Worm (Caenorhabditis elegans): ENCODE results near the gene glr-7.

glr-7 gene

ce11 chrX:2422123-2422522, 2.4 kb upstream of the glr-7 start:
- TF ChIP-seq tbx-37 (GFP tag; conservative IDR thresholded peaks at IDR 0.05) (no peak), pes-1 (GFP tag; IDR thresholded peaks at IDR 0.05) (no peak), aly-1 (tag; optimal IDR thresholded peaks at IDR 0.05) (no peak), ceh-13 (GFP tag; optimal IDR thresholded peaks at IDR 0.05) (no peak), sea-1 (GFP tag; conservative IDR thresholded peaks at IDR 0.05) (no peak), scrt-1 (GFP tag; IDR thresholded peaks at IDR 0.05) (no peak), ets-7 (tag; optimal IDR thresholded peaks at IDR 0.05) (no peak), ceh-36 (tag; optimal IDR thresholded peaks at IDR 0.05) (no peak), F13C5.2 (tag; optimal IDR thresholded peaks at IDR 0.05) (no peak), hmbx-1 (tag; optimal IDR thresholded peaks at IDR 0.05) (no peak), B0310.2 (tag; optimal IDR thresholded peaks at IDR 0.05) (no peak), tra-4 (tag; optimal IDR thresholded peaks at IDR 0.05) (no peak)

- TF ChIP-seq sea-1 (GFP tag; conservative IDR thresholded peaks at IDR 0.05) (no peak), tbx-37 (GFP tag; conservative IDR thresholded peaks at IDR 0.05) (no peak), tra-4 (tag; optimal IDR thresholded peaks at IDR 0.05) (no peak), ets-7 (tag; optimal IDR thresholded peaks at IDR 0.05) (no peak), ceh-36 (tag; optimal IDR thresholded peaks at IDR 0.05) (no peak), ama-1 (optimal IDR thresholded peaks at IDR 0.05) (no peak), aly-1 (tag; optimal IDR thresholded peaks at IDR 0.05) (no peak), B0310.2 (tag; optimal IDR thresholded peaks at IDR 0.05) (no peak), ceh-13 (GFP tag; optimal IDR thresholded peaks at IDR 0.05) (no peak), F13C5.2 (tag; optimal IDR thresholded peaks at IDR 0.05) (no peak), scrt-1 (GFP tag; IDR thresholded peaks at IDR 0.05) (no peak), hmg-4 (GFP tag; optimal IDR thresholded peaks at IDR 0.05) (no peak), tbx-11 (GFP tag; IDR thresholded peaks at IDR 0.05) (no peak), flt-1 (GFP tag; IDR thresholded peaks at IDR 0.05) (no peak)
Measured at ce11 chrX:2413277-2413676, 6.4 kb downstream of the glr-7 start, which contains the start of gene hlh-15. Gene hlh-15 (minus strand): TSS chrX:2413377.

ce11 chrX:2410978-2411377, 8.7 kb downstream of the glr-7 start:
- no peak for TF ChIP-seq tra-4 (tag; optimal IDR thresholded peaks at IDR 0.05)
- TF ChIP-seq pes-1 (GFP tag; IDR thresholded peaks at IDR 0.05) = no peak
- no peak for TF ChIP-seq tbx-11 (GFP tag; IDR thresholded peaks at IDR 0.05)
- TF ChIP-seq aly-1 (tag; optimal IDR thresholded peaks at IDR 0.05) = no peak
- TF ChIP-seq hmbx-1 (tag; optimal IDR thresholded peaks at IDR 0.05) = no peak
- TF ChIP-seq tbx-37 (GFP tag; conservative IDR thresholded peaks at IDR 0.05) = no peak
- TF ChIP-seq ceh-36 (tag; optimal IDR thresholded peaks at IDR 0.05) = no peak
- no peak for TF ChIP-seq flt-1 (GFP tag; IDR thresholded peaks at IDR 0.05)
- TF ChIP-seq F13C5.2 (tag; optimal IDR thresholded peaks at IDR 0.05) = no peak
- no peak for TF ChIP-seq hnd-1 (tag; optimal IDR thresholded peaks at IDR 0.05)
- TF ChIP-seq sea-1 (GFP tag; conservative IDR thresholded peaks at IDR 0.05) = no peak
- no peak for TF ChIP-seq ets-7 (tag; optimal IDR thresholded peaks at IDR 0.05)
- TF ChIP-seq hmg-4 (GFP tag; optimal IDR thresholded peaks at IDR 0.05) = no peak
- no peak for TF ChIP-seq scrt-1 (GFP tag; IDR thresholded peaks at IDR 0.05)
- TF ChIP-seq ceh-13 (GFP tag; optimal IDR thresholded peaks at IDR 0.05) = no peak
- no peak for TF ChIP-seq B0310.2 (tag; optimal IDR thresholded peaks at IDR 0.05)

- TF ChIP-seq hnd-1 (tag; optimal IDR thresholded peaks at IDR 0.05) (no peak), scrt-1 (GFP tag; IDR thresholded peaks at IDR 0.05) (no peak), aly-1 (tag; optimal IDR thresholded peaks at IDR 0.05) (no peak), tbx-37 (GFP tag; conservative IDR thresholded peaks at IDR 0.05) (no peak), pes-1 (GFP tag; IDR thresholded peaks at IDR 0.05) (no peak), B0310.2 (tag; optimal IDR thresholded peaks at IDR 0.05) (no peak), flt-1 (GFP tag; IDR thresholded peaks at IDR 0.05) (no peak), hmbx-1 (tag; optimal IDR thresholded peaks at IDR 0.05) (no peak), F13C5.2 (tag; optimal IDR thresholded peaks at IDR 0.05) (no peak)
Measured at ce11 chrX:2409243-2409741, 10.4 kb downstream of the glr-7 start, which contains the start of the genes C43H6.12 and trpp-12. Gene C43H6.12 (plus strand): TSS chrX:2409607. Gene trpp-12 (plus strand): TSS chrX:2409691.

- no peak for TF ChIP-seq ceh-36 (tag; optimal IDR thresholded peaks at IDR 0.05)
- TF ChIP-seq pes-1 (GFP tag; IDR thresholded peaks at IDR 0.05) = no peak
- TF ChIP-seq aly-1 (tag; optimal IDR thresholded peaks at IDR 0.05) = no peak
- TF ChIP-seq tbx-11 (GFP tag; IDR thresholded peaks at IDR 0.05) = no peak
- no peak for TF ChIP-seq ets-7 (tag; optimal IDR thresholded peaks at IDR 0.05)
- no peak for TF ChIP-seq scrt-1 (GFP tag; IDR thresholded peaks at IDR 0.05)
- TF ChIP-seq ceh-13 (GFP tag; optimal IDR thresholded peaks at IDR 0.05) = no peak
- no peak for TF ChIP-seq sea-1 (GFP tag; conservative IDR thresholded peaks at IDR 0.05)
- TF ChIP-seq hmbx-1 (tag; optimal IDR thresholded peaks at IDR 0.05) = no peak
- no peak for TF ChIP-seq B0310.2 (tag; optimal IDR thresholded peaks at IDR 0.05)
Measured at ce11 chrX:2407167-2407566, 12.5 kb downstream of the glr-7 start, which contains the start of gene mtpn-1. Gene mtpn-1 (plus strand): TSS chrX:2407467.

- TF ChIP-seq aly-1 (tag; optimal IDR thresholded peaks at IDR 0.05) (no peak), F13C5.2 (tag; optimal IDR thresholded peaks at IDR 0.05) (no peak), ceh-13 (GFP tag; optimal IDR thresholded peaks at IDR 0.05) (no peak), tbx-37 (GFP tag; conservative IDR thresholded peaks at IDR 0.05) (no peak), hmbx-1 (tag; optimal IDR thresholded peaks at IDR 0.05) (no peak), sea-1 (GFP tag; conservative IDR thresholded peaks at IDR 0.05) (no peak), pes-1 (GFP tag; IDR thresholded peaks at IDR 0.05) (no peak), ceh-36 (tag; optimal IDR thresholded peaks at IDR 0.05) (no peak), tra-4 (tag; optimal IDR thresholded peaks at IDR 0.05) (no peak), tbx-11 (GFP tag; IDR thresholded peaks at IDR 0.05) (no peak)
Measured at ce11 chrX:2403724-2404123, 16.0 kb downstream of the glr-7 start, which contains the start of gene C43H6.4. Gene C43H6.4 (plus strand): TSS chrX:2404024.

ce11 chrX:2401883-2402282, 17.8 kb downstream of the glr-7 start, which contains the start of gene dhhc-9:
Gene dhhc-9 (minus strand): TSS chrX:2402036.
- TF ChIP-seq F13C5.2 (tag; optimal IDR thresholded peaks at IDR 0.05) (peak; percentile 55), hmg-4 (GFP tag; optimal IDR thresholded peaks at IDR 0.05) (peak; percentile 79), pes-1 (GFP tag; IDR thresholded peaks at IDR 0.05) (no peak)

- TF ChIP-seq sea-1 (GFP tag; conservative IDR thresholded peaks at IDR 0.05) (no peak), ama-1 (optimal IDR thresholded peaks at IDR 0.05) (no peak), tbx-11 (GFP tag; IDR thresholded peaks at IDR 0.05) (no peak), ets-7 (tag; optimal IDR thresholded peaks at IDR 0.05) (no peak), tra-4 (tag; optimal IDR thresholded peaks at IDR 0.05) (no peak), hmg-4 (GFP tag; optimal IDR thresholded peaks at IDR 0.05) (no peak)
Measured at ce11 chrX:2394983-2395382, 24.7 kb downstream of the glr-7 start, which contains the start of gene C43H6.6. Gene C43H6.6 (plus strand): TSS chrX:2395283.
